Fruit fly (Drosophila melanogaster): Measurements from ENCODE around the gene CG43078.

Gene CG43078

dm6 chr3L:8542213-8542612 is 34.4 kb upstream of the CG43078 start:
- TF ChIP-seq foxo (GFP tag; optimal IDR thresholded peaks at IDR 0.05) (no peak), OdsH (GFP tag; optimal IDR thresholded peaks at IDR 0.05) (no peak), Rel (GFP tag; optimal IDR thresholded peaks at IDR 0.05) (no peak), Rel (tag; optimal IDR thresholded peaks at IDR 0.05) (no peak), dmrt93B (GFP tag; optimal IDR thresholded peaks at IDR 0.05) (no peak), lola (GFP tag; optimal IDR thresholded peaks at IDR 0.05) (no peak), Myc (optimal IDR thresholded peaks at IDR 0.05) (no peak), Hr83 (GFP tag; optimal IDR thresholded peaks at IDR 0.05; ENCODE audit: poor library complexity, severe bottlenecking) (no peak), GATAd (GFP tag; optimal IDR thresholded peaks at IDR 0.05) (no peak), Dif (GFP tag; optimal IDR thresholded peaks at IDR 0.05; ENCODE audit: partially characterized antibody) (no peak), fru (GFP tag; optimal IDR thresholded peaks at IDR 0.05) (no peak), rgr (GFP tag; optimal IDR thresholded peaks at IDR 0.05) (no peak), dsf (GFP tag; optimal IDR thresholded peaks at IDR 0.05; ENCODE audit: borderline replicate concordance) (no peak), sage (GFP tag; optimal IDR thresholded peaks at IDR 0.05) (no peak), sv (GFP tag; optimal IDR thresholded peaks at IDR 0.05) (no peak)

dm6 chr3L:8543866-8544265 is 32.7 kb upstream of the CG43078 start:
- TF ChIP-seq ey (GFP tag; optimal IDR thresholded peaks at IDR 0.05) (peak; percentile 1), Abd-B (GFP tag; optimal IDR thresholded peaks at IDR 0.05) (no peak)

- TF ChIP-seq sage (GFP tag; optimal IDR thresholded peaks at IDR 0.05) (no peak), Rel (GFP tag; optimal IDR thresholded peaks at IDR 0.05) (no peak), Rel (tag; optimal IDR thresholded peaks at IDR 0.05) (peak; percentile 12), br (GFP tag; optimal IDR thresholded peaks at IDR 0.05) (no peak), OdsH (GFP tag; optimal IDR thresholded peaks at IDR 0.05) (no peak), dl (GFP tag; optimal IDR thresholded peaks at IDR 0.05; ENCODE audit: insufficient read depth in 1 of 2, partially characterized antibody in 2 of 2) (no peak), Hr83 (GFP tag; optimal IDR thresholded peaks at IDR 0.05; ENCODE audit: poor library complexity, severe bottlenecking) (peak; percentile 14), CG9705 (GFP tag; optimal IDR thresholded peaks at IDR 0.05) (no peak), h (GFP tag; optimal IDR thresholded peaks at IDR 0.05) (peak; percentile 27), HLH106 (tag; optimal IDR thresholded peaks at IDR 0.05) (peak; percentile 14), Myc (optimal IDR thresholded peaks at IDR 0.05) (no peak), Abd-B (GFP tag; optimal IDR thresholded peaks at IDR 0.05) (no peak), ey (GFP tag; optimal IDR thresholded peaks at IDR 0.05) (no peak), Dif (GFP tag; optimal IDR thresholded peaks at IDR 0.05; ENCODE audit: partially characterized antibody) (no peak), Mio (GFP tag; optimal IDR thresholded peaks at IDR 0.05) (no peak), dmrt93B (GFP tag; optimal IDR thresholded peaks at IDR 0.05) (no peak), pan (optimal IDR thresholded peaks at IDR 0.05) (no peak), dsf (GFP tag; optimal IDR thresholded peaks at IDR 0.05; ENCODE audit: borderline replicate concordance) (peak; percentile 14), psq (GFP tag; optimal IDR thresholded peaks at IDR 0.05) (peak; percentile 19), jim (GFP tag; optimal IDR thresholded peaks at IDR 0.05) (no peak), rgr (GFP tag; optimal IDR thresholded peaks at IDR 0.05) (peak; percentile 25)
These were observed 31.9 kb upstream of the CG43078 start, which contains the start of gene rhea for dm6 chr3L:8544710-8545109. Gene rhea (plus strand): TSS chr3L:8545001.

- TF ChIP-seq h (GFP tag; optimal IDR thresholded peaks at IDR 0.05) (peak; percentile 3), Rel (GFP tag; optimal IDR thresholded peaks at IDR 0.05) (no peak), Rel (tag; optimal IDR thresholded peaks at IDR 0.05) (peak; percentile 45), sage (GFP tag; optimal IDR thresholded peaks at IDR 0.05) (no peak)
These were observed 31.1 kb upstream of the CG43078 start for dm6 chr3L:8545473-8545872.

DNA sequence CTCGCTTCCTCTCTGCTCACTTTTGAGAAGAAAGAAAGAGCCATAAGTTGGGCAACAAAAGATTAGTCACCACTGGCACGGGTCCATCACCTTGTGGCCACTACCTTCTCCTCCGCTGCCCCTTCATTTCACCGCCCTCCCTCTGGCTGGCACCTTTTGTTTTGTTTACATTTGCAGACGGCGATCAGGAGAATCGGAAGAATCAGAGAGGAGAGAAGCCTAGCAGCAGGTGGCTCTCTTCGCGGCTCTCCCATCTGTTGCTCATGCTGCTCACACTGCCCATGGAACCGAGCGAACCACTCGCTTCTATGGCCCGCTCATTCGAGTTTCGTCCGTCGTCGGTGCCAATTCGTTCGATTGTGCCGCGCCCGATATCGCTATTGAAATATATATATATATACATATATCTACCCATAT is 30.2 kb upstream of the CG43078 start:
- TF ChIP-seq Sp1 (GFP tag; optimal IDR thresholded peaks at IDR 0.05) (peak; percentile 48), dsf (GFP tag; optimal IDR thresholded peaks at IDR 0.05; ENCODE audit: borderline replicate concordance) (no peak), CrebA (GFP tag; optimal IDR thresholded peaks at IDR 0.05; ENCODE audit: borderline replicate concordance) (peak; percentile 48), sage (GFP tag; optimal IDR thresholded peaks at IDR 0.05) (peak; percentile 41), ey (GFP tag; optimal IDR thresholded peaks at IDR 0.05) (no peak), Vsx2 (GFP tag; optimal IDR thresholded peaks at IDR 0.05; ENCODE audit: partially characterized antibody) (peak; percentile 91), Jra (GFP tag; optimal IDR thresholded peaks at IDR 0.05) (peak; percentile 79), Rel (GFP tag; optimal IDR thresholded peaks at IDR 0.05) (peak; percentile 62), Rel (tag; optimal IDR thresholded peaks at IDR 0.05) (peak; percentile 28), dl (GFP tag; optimal IDR thresholded peaks at IDR 0.05; ENCODE audit: insufficient read depth in 1 of 2, partially characterized antibody in 2 of 2) (peak; percentile 98 to 99), fru (GFP tag; optimal IDR thresholded peaks at IDR 0.05) (peak; percentile 47), dmrt93B (GFP tag; optimal IDR thresholded peaks at IDR 0.05) (no peak), tai (GFP tag; optimal IDR thresholded peaks at IDR 0.05) (peak; percentile 4), HLH106 (tag; optimal IDR thresholded peaks at IDR 0.05) (no peak), CG9705 (GFP tag; optimal IDR thresholded peaks at IDR 0.05) (no peak), Dfd (GFP tag; optimal IDR thresholded peaks at IDR 0.05) (no peak), woc (GFP tag; optimal IDR thresholded peaks at IDR 0.05) (no peak), usp (GFP tag; optimal IDR thresholded peaks at IDR 0.05) (no peak), h (GFP tag; optimal IDR thresholded peaks at IDR 0.05) (peak; percentile 71), psq (GFP tag; optimal IDR thresholded peaks at IDR 0.05) (peak; percentile 81), Hr83 (GFP tag; optimal IDR thresholded peaks at IDR 0.05; ENCODE audit: poor library complexity, severe bottlenecking) (peak; percentile 66), foxo (GFP tag; optimal IDR thresholded peaks at IDR 0.05) (peak in 1 of 2 experiments; percentile 25), rgr (GFP tag; optimal IDR thresholded peaks at IDR 0.05) (peak; percentile 49), OdsH (GFP tag; optimal IDR thresholded peaks at IDR 0.05) (no peak), jim (GFP tag; optimal IDR thresholded peaks at IDR 0.05) (peak; percentile 47), brk (GFP tag; optimal IDR thresholded peaks at IDR 0.05) (no peak), br (GFP tag; optimal IDR thresholded peaks at IDR 0.05) (peak; percentile 57), Dif (GFP tag; optimal IDR thresholded peaks at IDR 0.05; ENCODE audit: partially characterized antibody) (peak; percentile 99), Hnf4 (GFP tag; optimal IDR thresholded peaks at IDR 0.05) (no peak), N (GFP tag; optimal IDR thresholded peaks at IDR 0.05) (no peak)
